Worm (Caenorhabditis elegans) whole organism, L1 larva: Measurements from ENCODE around the gene C09B9.4.

Experiments used
- fkh-10 ChIP-seq: sonication (generic microtip); optimal IDR thresholded peaks from 2 replicates; lab custom pipeline; 2017; ENCODE audit warnings: missing biosample characterization, missing genetic modification reagents, missing genetic modification characterization
- tlp-1 ChIP-seq: fragments of 150-350 bp; optimal IDR thresholded peaks from 2 replicates; lab custom pipeline; 2014; ENCODE audit warnings: missing biosample characterization, missing genetic modification characterization

ce11 chrIV:5031346-5031745 lies 1.8 kb downstream of the C09B9.4 start:
- TF ChIP-seq tlp-1 = no peak
- TF ChIP-seq fkh-10 (GFP tag; lab: Kevin White, UChicago) = no peak
